Worm (Caenorhabditis elegans) whole organism, L4 larva: ENCODE data around the gene K02D10.2.

Experiments used
- R02D3.7 ChIP-seq: fragments of 150-350 bp; sonication (generic microtip); optimal IDR thresholded peaks from 3 replicates; lab custom pipeline; 2014; ENCODE audit warnings: missing biosample characterization, missing genetic modification characterization
- Y48G9A.11 ChIP-seq: fragments of 200-800 bp; sonication (Bioruptor generic); IDR thresholded peaks from 2 replicates; pipeline ENCODE4 v1.3.6; 2022; ENCODE audit warnings: missing genetic modification reagents, missing genetic modification characterization, missing compliant biosample characterization
- Y5F2A.4 ChIP-seq: fragments of 200-800 bp; sonication (Bioruptor generic); optimal IDR thresholded peaks from 2 replicates; lab custom pipeline; 2018; ENCODE audit warnings: mild to moderate bottlenecking, missing genetic modification characterization, missing compliant biosample characterization
- daf-16 ChIP-seq, 3 experiments: sonication (generic microtip); optimal IDR thresholded peaks; 2 replicates each; lab custom pipeline; 2016 to 2017; ENCODE audit warnings: missing genetic modification characterization in 3 of 3, missing genetic modification reagents in 3 of 3, mild to moderate bottlenecking in 2 of 3, missing compliant biosample characterization in 2 of 3, missing biosample characterization in 1 of 3, moderate library complexity in 1 of 3
- jun-1 ChIP-seq: fragments of 150-350 bp; optimal IDR thresholded peaks from 2 replicates; lab custom pipeline; 2014; ENCODE audit warnings: missing biosample characterization, missing genetic modification reagents, missing genetic modification characterization
- mep-1 ChIP-seq: fragments of 150-350 bp; sonication (generic microtip); optimal IDR thresholded peaks from 3 replicates; lab custom pipeline; 2014; ENCODE audit warnings: missing biosample characterization, missing genetic modification characterization
- nhr-28 ChIP-seq: fragments of 150-350 bp; optimal IDR thresholded peaks from 2 replicates; lab custom pipeline; 2014; ENCODE audit warnings: missing biosample characterization, missing genetic modification characterization
- nhr-48 ChIP-seq: sonication (generic microtip); optimal IDR thresholded peaks from 2 replicates; lab custom pipeline; 2016; ENCODE audit warnings: mild to moderate bottlenecking, missing genetic modification characterization, missing compliant biosample characterization
- nhr-76 ChIP-seq: fragments of 150-350 bp; optimal IDR thresholded peaks from 2 replicates; lab custom pipeline; 2014; ENCODE audit warnings: missing biosample characterization, missing genetic modification characterization
- skn-1 ChIP-seq: fragments of 150-350 bp; optimal IDR thresholded peaks from 2 replicates; lab custom pipeline; 2014; ENCODE audit warnings: missing biosample characterization, missing genetic modification characterization
- unc-62 ChIP-seq, 3 experiments: fragments of 150-350 bp in 1 of 3; sonication (generic microtip); optimal IDR thresholded peaks in 2 of 3; peaks in 1 of 3; 1 replicate in 1 of 3; 2 replicates in 2 of 3; lab custom pipeline; 2014 to 2017; ENCODE audit warnings: missing biosample characterization in 3 of 3, missing genetic modification characterization in 3 of 3, missing genetic modification reagents in 3 of 3, missing genotype in 1 of 3
- zag-1 ChIP-seq: fragments of 150-350 bp; optimal IDR thresholded peaks from 2 replicates; lab custom pipeline; 2014; ENCODE audit warnings: missing biosample characterization, missing genetic modification characterization
- ztf-11 ChIP-seq: fragments of 150-350 bp; optimal IDR thresholded peaks from 2 replicates; lab custom pipeline; 2014; ENCODE audit warnings: missing biosample characterization, missing genetic modification characterization

DNA sequence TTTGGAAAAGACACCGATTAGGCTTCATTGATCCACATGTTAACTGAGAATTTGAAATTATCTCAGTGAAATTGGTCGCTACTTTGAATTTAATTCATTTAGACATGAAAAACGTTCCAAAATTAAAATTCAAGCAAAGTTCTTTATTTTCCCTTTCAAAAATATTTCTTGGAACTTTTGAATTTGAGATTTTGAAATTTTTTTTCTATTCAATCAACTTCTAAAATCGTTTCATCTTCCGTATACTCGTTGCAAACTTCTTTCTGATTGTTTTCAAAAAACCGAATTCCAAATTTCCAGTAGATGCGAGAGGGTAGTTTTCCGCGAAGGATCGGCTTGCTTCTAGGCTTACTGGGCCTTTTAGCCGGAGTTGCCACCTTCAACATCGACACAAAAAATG is 47.5 kb upstream of the K02D10.2 start, which contains the start of gene pat-2:
- TF ChIP-seq unc-62 (GFP tag; optimal IDR thresholded peaks at IDR 0.05 in 1 of 2; lab: Kevin White, UChicago) (no peak), unc-62 (tag; optimal IDR thresholded peaks at IDR 0.05; lab: Kevin White, UChicago) (no peak), R02D3.7 (no peak), ztf-11 (tag; lab: Kevin White, UChicago) (no peak), zag-1 (no peak), skn-1 (tag; lab: Kevin White, UChicago) (no peak), nhr-28 (tag; lab: Kevin White, UChicago) (no peak), jun-1 (tag; lab: Kevin White, UChicago) (no peak), Y5F2A.4 (no peak), nhr-76 (tag; lab: Kevin White, UChicago) (no peak), mep-1 (tag; lab: Kevin White, UChicago) (no peak), Y48G9A.11 (GFP tag; lab: Robert Waterston, UW) (no peak), daf-16 (GFP tag; optimal IDR thresholded peaks at IDR 0.05; lab: Kevin White, UChicago) (no peak), daf-16 (tag; optimal IDR thresholded peaks at IDR 0.05; lab: Kevin White, UChicago) (no peak), nhr-48 (no peak)
